Fruit fly (Drosophila melanogaster) whole organism, embryonic: ENCODE results near the gene Shc.

Source experiments
- Atf3 ChIP-seq: fragments of 200-800 bp; sonication (Bioruptor generic); optimal IDR thresholded peaks from 3 replicates; lab custom pipeline; 2016; ENCODE audit warnings: missing biosample characterization, missing genetic modification characterization
- Bteb2 ChIP-seq: fragments of 200-800 bp; sonication (Bioruptor generic); optimal IDR thresholded peaks from 2 replicates; lab custom pipeline; 2016; ENCODE audit warnings: missing biosample characterization, missing genetic modification characterization
- CG1024 ChIP-seq: fragments of 200-800 bp; sonication (Bioruptor generic); IDR thresholded peaks from 2 replicates; pipeline ENCODE4 v1.3.6; 2022; ENCODE audit warnings: missing biosample characterization, missing genetic modification characterization
- CG12391 ChIP-seq: fragments of 200-800 bp; sonication (Bioruptor generic); optimal IDR thresholded peaks from 3 replicates; lab custom pipeline; 2018; ENCODE audit warnings: missing biosample characterization, mild to moderate bottlenecking, missing genetic modification characterization, moderate library complexity
- CG13287 ChIP-seq: fragments of 200-800 bp; sonication (Bioruptor generic); IDR thresholded peaks from 2 replicates; pipeline ENCODE4 v1.3.6; 2022; ENCODE audit warnings: missing biosample characterization, missing genetic modification characterization; ENCODE audit not compliant: partially characterized antibody
- CG13296 ChIP-seq: fragments of 200-800 bp; sonication (Bioruptor generic); optimal IDR thresholded peaks from 3 replicates; lab custom pipeline; 2018; ENCODE audit warnings: missing biosample characterization, mild to moderate bottlenecking, missing genetic modification characterization
- CG13775 ChIP-seq: fragments of 200-800 bp; sonication (Bioruptor generic); optimal IDR thresholded peaks from 3 replicates; lab custom pipeline; 2017; ENCODE audit warnings: missing biosample characterization, mild to moderate bottlenecking, missing genetic modification characterization
- CG14667 ChIP-seq: fragments of 200-800 bp; sonication (Bioruptor generic); IDR thresholded peaks from 2 replicates; pipeline ENCODE4 v1.3.6; 2022; ENCODE audit warnings: missing biosample characterization, missing genetic modification characterization
- CG15514 ChIP-seq: fragments of 200-800 bp; sonication (Bioruptor generic); optimal IDR thresholded peaks from 3 replicates; lab custom pipeline; 2017; ENCODE audit warnings: missing biosample characterization, missing genetic modification characterization, mild to moderate bottlenecking, moderate library complexity, missing genetic modification reagents
- CG32532 ChIP-seq: fragments of 200-800 bp; sonication (Bioruptor generic); IDR thresholded peaks from 2 replicates; pipeline ENCODE4 v1.3.6; 2022; ENCODE audit warnings: missing biosample characterization, missing genetic modification characterization
- CG3281 ChIP-seq: fragments of 200-800 bp; sonication (Bioruptor generic); optimal IDR thresholded peaks from 3 replicates; lab custom pipeline; 2017; ENCODE audit warnings: missing biosample characterization, mild to moderate bottlenecking, missing genetic modification characterization
- CG6254 ChIP-seq: fragments of 200-800 bp; sonication (Bioruptor generic); optimal IDR thresholded peaks from 3 replicates; lab custom pipeline; 2017; ENCODE audit warnings: mild to moderate bottlenecking, missing biosample characterization, missing genetic modification reagents, missing genetic modification characterization
- CG6765 ChIP-seq: fragments of 200-800 bp; sonication (Bioruptor generic); optimal IDR thresholded peaks from 3 replicates; lab custom pipeline; 2017; ENCODE audit warnings: missing biosample characterization, mild to moderate bottlenecking, missing genetic modification characterization
- CG7357 ChIP-seq: fragments of 200-800 bp; sonication (Bioruptor generic); IDR thresholded peaks from 3 replicates; pipeline ENCODE4 v1.3.6; 2022; ENCODE audit warnings: missing biosample characterization, missing genetic modification characterization
- CG7786 ChIP-seq: fragments of 200-800 bp; sonication (Bioruptor generic); optimal IDR thresholded peaks from 2 replicates; lab custom pipeline; 2016; ENCODE audit warnings: missing biosample characterization, missing genetic modification characterization
- CG8359 ChIP-seq: fragments of 200-800 bp; sonication (Bioruptor generic); optimal IDR thresholded peaks from 2 replicates; lab custom pipeline; 2017; ENCODE audit warnings: missing biosample characterization, mild to moderate bottlenecking, missing genetic modification characterization, borderline replicate concordance
- CG9215 ChIP-seq: fragments of 200-800 bp; sonication (Bioruptor generic); IDR thresholded peaks from 2 replicates; pipeline ENCODE4 v1.3.6; 2022; ENCODE audit warnings: missing biosample characterization, missing genetic modification characterization
- CG9932 ChIP-seq: fragments of 200-800 bp; sonication (Bioruptor generic); IDR thresholded peaks from 2 replicates; pipeline ENCODE4 v1.3.6; 2022; ENCODE audit warnings: missing biosample characterization, missing genetic modification characterization
- CkIIα-i1 ChIP-seq: fragments of 200-800 bp; sonication (Bioruptor generic); IDR thresholded peaks from 2 replicates; pipeline ENCODE4 v1.3.6; 2022; ENCODE audit warnings: missing biosample characterization, missing genetic modification characterization
- Dip3 ChIP-seq: fragments of 200-800 bp; sonication (Bioruptor generic); optimal IDR thresholded peaks from 3 replicates; lab custom pipeline; 2016; ENCODE audit warnings: missing biosample characterization, missing genetic modification characterization
- Eip74EF ChIP-seq, 2 experiments: fragments of 200-800 bp in 1 of 2; fragments of >200 bp in 1 of 2; sonication (Bioruptor generic) in 1 of 2; optimal IDR thresholded peaks; 2 replicates each; lab custom pipeline; 2017 to 2019; ENCODE audit warnings: missing biosample characterization in 2 of 2, missing genetic modification characterization in 2 of 2, mild to moderate bottlenecking in 1 of 2, moderate library complexity in 1 of 2
- GATAe ChIP-seq: fragments of 200-800 bp; sonication (Bioruptor generic); conservative IDR thresholded peaks from 2 replicates; pipeline ENCODE4 v1.3.6; 2022; ENCODE audit warnings: missing biosample characterization, missing genetic modification characterization
- Hey ChIP-seq: fragments of 200-800 bp; sonication (Bioruptor generic); optimal IDR thresholded peaks from 3 replicates; lab custom pipeline; 2018; ENCODE audit warnings: missing biosample characterization, mild to moderate bottlenecking, missing genetic modification characterization
- Lim3 ChIP-seq: fragments of 200-800 bp; sonication (Bioruptor generic); IDR thresholded peaks from 2 replicates; pipeline ENCODE4 v1.3.6; 2022; ENCODE audit warnings: missing biosample characterization, missing genetic modification characterization
- Opbp ChIP-seq: fragments of 200-800 bp; sonication (Bioruptor generic); IDR thresholded peaks from 3 replicates; pipeline ENCODE4 v1.3.6; 2022; ENCODE audit warnings: missing biosample characterization, missing genetic modification characterization; ENCODE audit not compliant: partially characterized antibody
- Ravus ChIP-seq: fragments of 200-800 bp; sonication (Bioruptor generic); IDR thresholded peaks from 2 replicates; pipeline ENCODE4 v1.3.6; 2022; ENCODE audit warnings: missing biosample characterization, missing genetic modification characterization
- Sry-β ChIP-seq: fragments of 200-800 bp; sonication (Bioruptor generic); optimal IDR thresholded peaks from 2 replicates; lab custom pipeline; 2018; ENCODE audit warnings: missing biosample characterization, mild to moderate bottlenecking, missing genetic modification characterization, moderate library complexity
- Trl ChIP-seq, 3 experiments: fragments of >200 bp in 2 of 3; fragments of 200-800 bp in 1 of 3; sonication (Bioruptor generic) in 1 of 3; optimal IDR thresholded peaks; 2 replicates in 1 of 3; 3 replicates in 2 of 3; lab custom pipeline; 2016 to 2017; ENCODE audit warnings: missing biosample characterization in 1 of 3, missing genetic modification characterization in 1 of 3
- bowl ChIP-seq: fragments of 200-800 bp; sonication (Bioruptor generic); IDR thresholded peaks from 2 replicates; pipeline ENCODE4 v1.3.6; 2022; ENCODE audit warnings: missing biosample characterization, missing genetic modification characterization
- btn ChIP-seq: fragments of 200-800 bp; sonication (Bioruptor generic); optimal IDR thresholded peaks from 2 replicates; lab custom pipeline; 2016; ENCODE audit warnings: missing biosample characterization, missing genetic modification characterization
- cad ChIP-seq: fragments of >200 bp; optimal IDR thresholded peaks from 2 replicates; lab custom pipeline; 2017; ENCODE audit warnings: missing biosample characterization, missing genetic modification characterization
- chm ChIP-seq: fragments of 200-800 bp; sonication (Bioruptor generic); IDR thresholded peaks from 2 replicates; pipeline ENCODE4 v1.3.6; 2022; ENCODE audit warnings: missing biosample characterization, missing genetic modification characterization
- crp ChIP-seq, 2 experiments: fragments of 200-800 bp; sonication (Bioruptor generic); optimal IDR thresholded peaks; 2 replicates in 1 of 2; 3 replicates in 1 of 2; lab custom pipeline; 2017; ENCODE audit warnings: missing biosample characterization in 2 of 2, missing genetic modification characterization in 2 of 2, mild to moderate bottlenecking in 1 of 2, moderate library complexity in 1 of 2
- dpn ChIP-seq, 2 experiments: fragments of 200-800 bp; sonication (Bioruptor generic); optimal IDR thresholded peaks; 3 replicates each; lab custom pipeline; 2016; ENCODE audit warnings: missing biosample characterization in 2 of 2, missing genetic modification characterization in 2 of 2
- fd96Cb ChIP-seq: fragments of 200-800 bp; sonication (Bioruptor generic); optimal IDR thresholded peaks from 2 replicates; lab custom pipeline; 2018; ENCODE audit warnings: missing biosample characterization, mild to moderate bottlenecking, missing genetic modification characterization, moderate library complexity
- gro ChIP-seq: fragments of 200-800 bp; sonication (Bioruptor generic); optimal IDR thresholded peaks from 2 replicates; lab custom pipeline; 2016; ENCODE audit warnings: missing biosample characterization, missing genetic modification characterization
- lbe ChIP-seq: fragments of 200-800 bp; sonication (Bioruptor generic); optimal IDR thresholded peaks from 2 replicates; lab custom pipeline; 2016; ENCODE audit warnings: missing biosample characterization, mild to moderate bottlenecking, missing genetic modification characterization
- p53 ChIP-seq: fragments of 200-800 bp; sonication (Bioruptor generic); optimal IDR thresholded peaks from 2 replicates; lab custom pipeline; 2016; ENCODE audit warnings: missing biosample characterization, missing genetic modification characterization
- pfk ChIP-seq: fragments of 200-800 bp; sonication (Bioruptor generic); optimal IDR thresholded peaks from 2 replicates; lab custom pipeline; 2018; ENCODE audit warnings: missing biosample characterization, mild to moderate bottlenecking, missing genetic modification characterization, moderate library complexity
- pum ChIP-seq: fragments of 200-800 bp; sonication (Bioruptor generic); optimal IDR thresholded peaks from 2 replicates; lab custom pipeline; 2016; ENCODE audit warnings: missing biosample characterization, missing genetic modification characterization
- scrt ChIP-seq: fragments of 200-800 bp; sonication (Bioruptor generic); optimal IDR thresholded peaks from 2 replicates; lab custom pipeline; 2018; ENCODE audit warnings: missing biosample characterization, mild to moderate bottlenecking, missing genetic modification characterization, moderate library complexity
- shn ChIP-seq: fragments of 200-800 bp; sonication (Bioruptor generic); optimal IDR thresholded peaks from 3 replicates; lab custom pipeline; 2016; ENCODE audit warnings: missing biosample characterization, missing genetic modification characterization
- sima ChIP-seq: fragments of 200-800 bp; sonication (Bioruptor generic); optimal IDR thresholded peaks from 2 replicates; lab custom pipeline; 2016; ENCODE audit warnings: missing biosample characterization, missing genetic modification characterization
- so ChIP-seq: fragments of 200-800 bp; sonication (Bioruptor generic); IDR thresholded peaks from 3 replicates; pipeline ENCODE4 v1.3.6; 2022; ENCODE audit warnings: missing biosample characterization, missing genetic modification characterization
- sob ChIP-seq: fragments of 200-800 bp; sonication (Bioruptor generic); IDR thresholded peaks from 2 replicates; pipeline ENCODE4 v1.3.6; 2022; ENCODE audit warnings: missing biosample characterization, missing genetic modification characterization
- sr ChIP-seq: fragments of 200-800 bp; sonication (Bioruptor generic); IDR thresholded peaks from 3 replicates; pipeline ENCODE4 v1.3.6; 2022; ENCODE audit warnings: missing biosample characterization, missing genetic modification characterization
- ssp ChIP-seq: fragments of 200-800 bp; sonication (Bioruptor generic); IDR thresholded peaks from 2 replicates; pipeline ENCODE4 v1.3.6; 2022; ENCODE audit warnings: missing biosample characterization, missing genetic modification characterization
- tll ChIP-seq, 2 experiments: fragments of 200-800 bp in 1 of 2; fragments of >200 bp in 1 of 2; sonication (Bioruptor generic) in 1 of 2; optimal IDR thresholded peaks; 2 replicates each; lab custom pipeline; 2017 to 2019; ENCODE audit warnings: missing biosample characterization in 2 of 2, missing genetic modification characterization in 2 of 2, mild to moderate bottlenecking in 1 of 2, moderate library complexity in 1 of 2
- usp ChIP-seq: fragments of >200 bp; optimal IDR thresholded peaks from 2 replicates; lab custom pipeline; 2017; ENCODE audit warnings: missing biosample characterization, missing genetic modification characterization
- zen ChIP-seq: fragments of 200-800 bp; sonication (Bioruptor generic); optimal IDR thresholded peaks from 3 replicates; lab custom pipeline; 2018; ENCODE audit warnings: missing biosample characterization, mild to moderate bottlenecking, missing genetic modification characterization, moderate library complexity

The Shc gene

DNA sequence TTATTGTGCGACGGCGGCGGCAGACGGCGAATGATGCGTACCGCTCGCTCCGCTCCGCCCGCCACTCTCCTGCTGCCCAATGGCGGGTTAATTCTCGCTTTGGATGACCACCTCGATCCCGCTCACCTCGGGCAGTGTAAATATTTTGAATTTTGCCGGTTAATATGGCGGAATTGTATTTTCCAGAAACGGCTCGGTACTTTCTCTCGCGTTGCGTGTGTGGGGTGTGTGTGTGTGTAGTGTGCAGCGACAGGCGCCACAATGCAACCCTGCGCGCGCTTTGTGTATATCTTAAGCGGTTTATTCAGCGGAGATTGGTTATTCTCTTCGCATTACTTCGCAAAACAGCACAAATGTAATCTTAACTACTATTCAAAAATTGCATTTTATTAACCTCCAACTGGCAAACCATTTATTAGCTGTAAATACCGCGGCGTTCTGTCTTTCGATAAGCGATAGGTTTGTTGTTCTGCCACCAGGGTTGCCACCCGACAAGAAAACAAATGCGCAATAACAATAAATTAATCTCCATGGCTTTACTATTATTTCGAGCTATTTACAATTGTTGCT is 29.1 kb downstream of the Shc start, which contains the start of the genes phol and CG3552 (continued):
- TF ChIP-seq bowl (GFP tag; lab: Robert Waterston, UW) (no peak), Opbp (GFP tag; lab: Robert Waterston, UW) (0 out of 3 replicates have a peak, but pooled peaks have one; percentile 38), CG6765 (GFP tag; lab: Kevin White, UChicago) (no peak), lbe (no peak), sr (GFP tag; lab: Robert Waterston, UW) (no peak), Trl (optimal IDR thresholded peaks at IDR 0.05; lab: Kevin White, UChicago) (peak in 1 of 2 experiments; percentile 10), Trl (GFP tag; optimal IDR thresholded peaks at IDR 0.05; lab: Kevin White, UChicago) (no peak), fd96Cb (tag; lab: Kevin White, UChicago) (no peak), Ravus (GFP tag; lab: Robert Waterston, UW) (no peak), btn (GFP tag; lab: Kevin White, UChicago) (no peak), CG1024 (GFP tag; lab: Robert Waterston, UW) (no peak), chm (GFP tag; lab: Robert Waterston, UW) (no peak), crp (GFP tag; optimal IDR thresholded peaks at IDR 0.05; lab: Kevin White, UChicago) (peak in 1 of 2 experiments; percentile 0), pum (GFP tag; lab: Kevin White, UChicago) (no peak), Sry-β (GFP tag; lab: Kevin White, UChicago) (peak; percentile 42), p53 (GFP tag; lab: Kevin White, UChicago) (no peak), Eip74EF (GFP tag; optimal IDR thresholded peaks at IDR 0.05; lab: Kevin White, UChicago) (no peak), usp (GFP tag; lab: Kevin White, UChicago) (no peak), pfk (no peak), sima (GFP tag; lab: Kevin White, UChicago) (no peak), Lim3 (GFP tag; lab: Robert Waterston, UW) (no peak), CG3281 (GFP tag; lab: Kevin White, UChicago) (no peak), CG13296 (GFP tag; lab: Kevin White, UChicago) (peak; percentile 9), shn (GFP tag; lab: Kevin White, UChicago) (peak; percentile 21), CG32532 (GFP tag; lab: Robert Waterston, UW) (no peak), tll (GFP tag; optimal IDR thresholded peaks at IDR 0.05; lab: Kevin White, UChicago) (peak in 1 of 2 experiments; percentile 13), CG7786 (no peak), CG6254 (GFP tag; lab: Kevin White, UChicago) (no peak), CG14667 (no peak), scrt (GFP tag; lab: Kevin White, UChicago) (no peak), CG8359 (GFP tag; lab: Kevin White, UChicago) (no peak), CG15514 (peak; percentile 54), so (GFP tag; lab: Robert Waterston, UW) (no peak), cad (GFP tag; lab: Kevin White, UChicago) (no peak), CkIIα-i1 (GFP tag; lab: Robert Waterston, UW) (no peak), gro (no peak), CG9932 (GFP tag; lab: Robert Waterston, UW) (no peak), Hey (no peak), Dip3 (GFP tag; lab: Kevin White, UChicago) (no peak), GATAe (GFP tag; lab: Robert Waterston, UW) (no peak), ssp (GFP tag; lab: Robert Waterston, UW) (no peak), CG9215 (GFP tag; lab: Robert Waterston, UW) (no peak), CG12391 (peak; percentile 34), zen (tag; lab: Kevin White, UChicago) (no peak), CG7357 (no peak), Atf3 (GFP tag; lab: Kevin White, UChicago) (no peak), CG13775 (GFP tag; lab: Kevin White, UChicago) (no peak), CG13287 (GFP tag; lab: Robert Waterston, UW) (peak; percentile 31; the same call in 1 of the 2 replicates), dpn (GFP tag; optimal IDR thresholded peaks at IDR 0.05; lab: Kevin White, UChicago) (peak in 1 of 2 experiments; percentile 8), Bteb2 (GFP tag; lab: Kevin White, UChicago) (no peak), sob (GFP tag; lab: Robert Waterston, UW) (0 out of 2 replicates have a peak, but pooled peaks have one; percentile 6)
